Worm (Caenorhabditis elegans) whole organism, midembryonic: Measurements from ENCODE around the gene F57C2.5.

Source experiments
- T22C8.4 ChIP-seq: fragments of 200-800 bp; sonication (Bioruptor generic); IDR thresholded peaks from 2 replicates; pipeline ENCODE4 v1.3.6; 2022; ENCODE audit warnings: missing genetic modification characterization, missing compliant biosample characterization
- cog-1 ChIP-seq: sonication (generic microtip); optimal IDR thresholded peaks from 2 replicates; lab custom pipeline; 2016; ENCODE audit warnings: missing genetic modification characterization, missing compliant biosample characterization
- flt-1 ChIP-seq: fragments of 200-800 bp; sonication (Bioruptor generic); IDR thresholded peaks from 2 replicates; pipeline ENCODE4 v1.3.6; 2022; ENCODE audit warnings: missing genetic modification characterization, missing compliant biosample characterization
- klf-2 ChIP-seq: fragments of 200-800 bp; sonication (Bioruptor generic); conservative IDR thresholded peaks from 2 replicates; pipeline ENCODE4 v1.3.6; 2022; ENCODE audit warnings: missing genetic modification reagents, missing genetic modification characterization, missing compliant biosample characterization
- med-1 ChIP-seq: sonication (generic microtip); optimal IDR thresholded peaks from 2 replicates; lab custom pipeline; 2017; ENCODE audit warnings: missing genetic modification characterization, mild to moderate bottlenecking, missing compliant biosample characterization, antibody characterized with exemption, missing genetic modification reagents; ENCODE audit not compliant: insufficient read depth
- ref-1 ChIP-seq: fragments of 200-800 bp; sonication (Bioruptor generic); conservative IDR thresholded peaks from 2 replicates; pipeline ENCODE4 v1.3.6; 2022; ENCODE audit warnings: missing genetic modification reagents, missing genetic modification characterization, missing compliant biosample characterization
- tab-1 ChIP-seq: fragments of 200-800 bp; sonication (Bioruptor generic); IDR thresholded peaks from 2 replicates; pipeline ENCODE4 v1.3.6; 2022; ENCODE audit warnings: missing genetic modification characterization, missing compliant biosample characterization
- ztf-23 ChIP-seq: fragments of 200-800 bp; sonication (Bioruptor generic); IDR thresholded peaks from 2 replicates; pipeline ENCODE4 v1.3.6; 2022; ENCODE audit warnings: missing genetic modification reagents, missing genetic modification characterization, missing compliant biosample characterization
- ztf-29 ChIP-seq: fragments of 200-800 bp; sonication (Bioruptor generic); IDR thresholded peaks from 2 replicates; pipeline ENCODE4 v1.3.6; 2022; ENCODE audit warnings: missing genetic modification reagents, missing genetic modification characterization, missing compliant biosample characterization

DNA sequence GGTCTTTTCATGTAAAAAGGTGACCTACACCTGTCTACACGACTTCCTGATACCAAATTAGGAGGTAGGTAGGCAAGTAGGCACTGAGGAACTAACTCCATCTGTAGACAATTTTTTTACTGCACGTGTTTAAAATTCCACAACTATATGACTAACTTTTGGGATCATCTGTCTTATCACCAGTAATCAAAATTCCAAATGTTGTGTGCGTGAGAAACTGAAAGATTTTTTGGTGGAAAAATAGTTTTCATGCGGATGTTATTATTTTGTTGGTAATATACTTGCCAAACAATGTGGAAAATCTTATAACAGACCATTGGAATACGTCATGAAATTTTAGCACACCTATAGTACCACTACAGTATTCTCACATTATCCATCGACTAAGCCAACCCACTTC is 16.9 kb downstream of the F57C2.5 start, which contains the start of gene K10H10.13:
- TF ChIP-seq klf-2 (GFP tag; lab: Robert Waterston, UW) (no peak), flt-1 (GFP tag; lab: Robert Waterston, UW) (no peak), med-1 (no peak), T22C8.4 (GFP tag; lab: Robert Waterston, UW) (no peak), ztf-29 (GFP tag; lab: Robert Waterston, UW) (no peak), cog-1 (tag; lab: Kevin White, UChicago) (no peak), ztf-23 (no peak), ref-1 (GFP tag; lab: Robert Waterston, UW) (no peak), tab-1 (GFP tag; lab: Robert Waterston, UW) (no peak)
